Worm (Caenorhabditis elegans) whole organism, young adult: ENCODE measurements around the gene ZC487.2.

ENCODE experiments used
- F49E8.2 ChIP-seq: sonication (generic microtip); optimal IDR thresholded peaks from 3 replicates; lab custom pipeline; 2017; ENCODE audit warnings: missing genetic modification characterization, mild to moderate bottlenecking, missing compliant biosample characterization, antibody characterized with exemption, moderate library complexity; ENCODE audit not compliant: insufficient read depth
- F57A8.1 ChIP-seq: fragments of 200-800 bp; sonication (Bioruptor generic); optimal IDR thresholded peaks from 2 replicates; lab custom pipeline; 2018; ENCODE audit warnings: mild to moderate bottlenecking, missing genetic modification characterization, moderate library complexity, missing compliant biosample characterization
- F57C9.4 ChIP-seq: sonication (generic microtip); optimal IDR thresholded peaks from 2 replicates; lab custom pipeline; 2017; ENCODE audit warnings: mild to moderate bottlenecking, missing genetic modification characterization, missing compliant biosample characterization
- aptf-3 ChIP-seq: fragments of 200-800 bp; sonication (Bioruptor generic); IDR thresholded peaks from 2 replicates; pipeline ENCODE4 v1.3.6; 2022; ENCODE audit warnings: missing genetic modification characterization, missing compliant biosample characterization
- athp-1 ChIP-seq: sonication (generic microtip); optimal IDR thresholded peaks from 2 replicates; lab custom pipeline; 2017; ENCODE audit warnings: mild to moderate bottlenecking, missing genetic modification characterization, missing compliant biosample characterization
- bed-1 ChIP-seq: fragments of 200-800 bp; sonication (Bioruptor generic); IDR thresholded peaks from 2 replicates; pipeline ENCODE4 v1.3.6; 2022; ENCODE audit warnings: missing genetic modification reagents, missing genetic modification characterization, missing compliant biosample characterization
- cebp-2 ChIP-seq: fragments of 200-800 bp; sonication (Bioruptor generic); IDR thresholded peaks from 2 replicates; pipeline ENCODE4 v1.3.6; 2022; ENCODE audit warnings: missing genetic modification characterization, missing compliant biosample characterization
- dpl-1 ChIP-seq: fragments of 150-350 bp; optimal IDR thresholded peaks from 2 replicates; lab custom pipeline; 2014; ENCODE audit warnings: missing biosample characterization, missing genetic modification reagents, missing genetic modification characterization
- egl-18 ChIP-seq: fragments of 200-800 bp; sonication (Bioruptor generic); IDR thresholded peaks from 2 replicates; pipeline ENCODE4 v1.3.6; 2022; ENCODE audit warnings: missing genetic modification reagents, missing genetic modification characterization, missing compliant biosample characterization
- egl-44 ChIP-seq: fragments of 200-800 bp; sonication (Bioruptor generic); IDR thresholded peaks from 2 replicates; pipeline ENCODE4 v1.3.6; 2022; ENCODE audit warnings: missing genetic modification reagents, missing genetic modification characterization, missing compliant biosample characterization
- egrh-3 ChIP-seq: fragments of 200-800 bp; sonication (Bioruptor generic); IDR thresholded peaks from 2 replicates; pipeline ENCODE4 v1.3.6; 2022; ENCODE audit warnings: missing genetic modification reagents, missing genetic modification characterization, missing compliant biosample characterization
- gei-17 ChIP-seq: fragments of 200-800 bp; sonication (Bioruptor generic); optimal IDR thresholded peaks from 2 replicates; lab custom pipeline; 2018; ENCODE audit warnings: mild to moderate bottlenecking, missing genetic modification characterization, missing compliant biosample characterization
- let-526 ChIP-seq: fragments of 200-800 bp; sonication (Bioruptor generic); IDR thresholded peaks from 2 replicates; pipeline ENCODE4 v1.3.6; 2022; ENCODE audit warnings: missing genetic modification reagents, missing genetic modification characterization, missing compliant biosample characterization
- lin-26 ChIP-seq: fragments of 200-800 bp; sonication (Bioruptor generic); IDR thresholded peaks from 2 replicates; pipeline ENCODE4 v1.3.6; 2022; ENCODE audit warnings: missing genetic modification reagents, missing genetic modification characterization, missing compliant biosample characterization
- lin-54 ChIP-seq: fragments of 200-800 bp; sonication (Bioruptor generic); optimal IDR thresholded peaks from 2 replicates; lab custom pipeline; 2018; ENCODE audit warnings: mild to moderate bottlenecking, missing genetic modification characterization, missing compliant biosample characterization
- lsy-27 ChIP-seq: sonication (generic microtip); optimal IDR thresholded peaks from 2 replicates; lab custom pipeline; 2017; ENCODE audit warnings: missing genetic modification characterization, mild to moderate bottlenecking, missing compliant biosample characterization, antibody characterized with exemption, missing genotype, borderline replicate concordance; ENCODE audit not compliant: insufficient read depth
- madf-10 ChIP-seq: sonication (generic microtip); optimal IDR thresholded peaks from 2 replicates; lab custom pipeline; 2016; ENCODE audit warnings: mild to moderate bottlenecking, missing genetic modification characterization, missing compliant biosample characterization
- madf-8 ChIP-seq: fragments of 200-800 bp; sonication (Bioruptor generic); conservative IDR thresholded peaks from 2 replicates; pipeline ENCODE4 v1.3.6; 2022; ENCODE audit warnings: missing genetic modification reagents, missing genetic modification characterization, missing compliant biosample characterization
- mel-28 ChIP-seq: sonication (generic microtip); optimal IDR thresholded peaks from 2 replicates; lab custom pipeline; 2016; ENCODE audit warnings: borderline replicate concordance, mild to moderate bottlenecking, missing genetic modification characterization, missing compliant biosample characterization
- nhr-120 ChIP-seq: fragments of 200-800 bp; sonication (Bioruptor generic); IDR thresholded peaks from 2 replicates; pipeline ENCODE4 v1.3.6; 2022; ENCODE audit warnings: missing genetic modification characterization, missing compliant biosample characterization
- nhr-179 ChIP-seq: sonication (generic microtip); optimal IDR thresholded peaks from 2 replicates; lab custom pipeline; 2016; ENCODE audit warnings: mild to moderate bottlenecking, missing genetic modification characterization, missing compliant biosample characterization
- nhr-80 ChIP-seq: sonication (generic microtip); optimal IDR thresholded peaks from 2 replicates; lab custom pipeline; 2016; ENCODE audit warnings: missing genetic modification characterization, missing compliant biosample characterization
- rcor-1 ChIP-seq: fragments of 200-800 bp; sonication (Bioruptor generic); IDR thresholded peaks from 2 replicates; pipeline ENCODE4 v1.3.6; 2022; ENCODE audit warnings: missing genetic modification reagents, missing genetic modification characterization, missing compliant biosample characterization
- rpc-1 ChIP-seq, 2 experiments: fragments of 150-350 bp in 1 of 2; sonication (generic microtip) in 1 of 2; optimal IDR thresholded peaks; 2 replicates each; lab custom pipeline; 2014 to 2018; ENCODE audit warnings: missing biosample characterization in 1 of 2, missing genetic modification characterization in 1 of 2, missing genetic modification reagents in 1 of 2, missing genotype in 1 of 2
- sdz-38 ChIP-seq: sonication (generic microtip); optimal IDR thresholded peaks from 2 replicates; lab custom pipeline; 2016; ENCODE audit warnings: missing genotype, missing genetic modification characterization, missing compliant biosample characterization
- snpc-1.1 ChIP-seq: sonication (generic microtip); optimal IDR thresholded peaks from 2 replicates; lab custom pipeline; 2017; ENCODE audit warnings: missing genetic modification characterization, mild to moderate bottlenecking, missing compliant biosample characterization, antibody characterized with exemption, moderate library complexity, missing genotype, missing genetic modification reagents; ENCODE audit not compliant: insufficient read depth
- snpc-4 ChIP-seq, 5 experiments: fragments of 150-350 bp in 1 of 5; sonication (generic microtip) in 4 of 5; optimal IDR thresholded peaks; 2 replicates each; lab custom pipeline; 2014 to 2018; ENCODE audit warnings: missing genetic modification characterization in 5 of 5, missing biosample characterization in 3 of 5, antibody characterized with exemption in 2 of 5, mild to moderate bottlenecking in 2 of 5, missing compliant biosample characterization in 2 of 5, missing genotype in 2 of 5, moderate library complexity in 2 of 5, missing genetic modification reagents in 1 of 5
- tlf-1 ChIP-seq: fragments of 200-800 bp; sonication (Bioruptor generic); optimal IDR thresholded peaks from 2 replicates; lab custom pipeline; 2018; ENCODE audit warnings: mild to moderate bottlenecking, missing genetic modification characterization, missing compliant biosample characterization
- ztf-18 ChIP-seq: sonication (generic microtip); optimal IDR thresholded peaks from 2 replicates; lab custom pipeline; 2016; ENCODE audit warnings: missing genotype, mild to moderate bottlenecking, missing genetic modification characterization, missing compliant biosample characterization
- ztf-22 ChIP-seq: fragments of 200-800 bp; sonication (Bioruptor generic); optimal IDR thresholded peaks from 2 replicates; lab custom pipeline; 2018; ENCODE audit warnings: mild to moderate bottlenecking, missing genetic modification characterization, moderate library complexity, missing compliant biosample characterization
- ztf-25 ChIP-seq: fragments of 200-800 bp; sonication (Bioruptor generic); IDR thresholded peaks from 2 replicates; pipeline ENCODE4 v1.3.6; 2022; ENCODE audit warnings: missing genetic modification reagents, missing genetic modification characterization, missing compliant biosample characterization

Gene ZC487.2

ce11 chrV:6691813-6692351 is 30.4 kb downstream of the ZC487.2 start, which contains the start of gene mtl-1:
Gene mtl-1 (minus strand): TSS chrV:6691863.
- TF ChIP-seq nhr-80: peak; percentile 24
- no peak for TF ChIP-seq lsy-27 (tag; lab: Kevin White, UChicago)

- TF ChIP-seq nhr-179 (no peak), lin-26 (GFP tag; lab: Robert Waterston, UW) (no peak)
These were observed 32.2 kb downstream of the ZC487.2 start for ce11 chrV:6690075-6690474.

- TF ChIP-seq rcor-1 (GFP tag; lab: Robert Waterston, UW) (no peak), sdz-38 (tag; lab: Kevin White, UChicago) (no peak)
- TF ChIP-seq, all 124 proteins: peak for 0
These were observed 33.9 kb downstream of the ZC487.2 start, which contains the start of gene K11G9.5 for ce11 chrV:6688392-6688791. Gene K11G9.5 (minus strand): TSS chrV:6688492.

ce11 chrV:6685963-6686362 is 36.3 kb downstream of the ZC487.2 start:
- TF ChIP-seq dpl-1: no peak
- TF ChIP-seq madf-8 (GFP tag; lab: Robert Waterston, UW): no peak
- TF ChIP-seq rpc-1 (optimal IDR thresholded peaks at IDR 0.05; lab: Kevin White, UChicago): no peak
- no peak for TF ChIP-seq rpc-1 (tag; optimal IDR thresholded peaks at IDR 0.05; lab: Kevin White, UChicago)

ce11 chrV:6685499-6685898 is 36.8 kb downstream of the ZC487.2 start:
- TF ChIP-seq athp-1 (tag; lab: Kevin White, UChicago): no peak
- no peak for TF ChIP-seq cebp-2 (GFP tag; lab: Robert Waterston, UW)
- no peak for TF ChIP-seq snpc-1.1 (tag; lab: Kevin White, UChicago)
- TF ChIP-seq let-526 (GFP tag; lab: Robert Waterston, UW): 0 out of 2 replicates have a peak, but pooled peaks have one; percentile 37

- TF ChIP-seq snpc-4 (GFP tag; optimal IDR thresholded peaks at IDR 0.05; lab: Kevin White, UChicago) (no peak), snpc-4 (tag; optimal IDR thresholded peaks at IDR 0.05; lab: Kevin White, UChicago) (no peak), tlf-1 (GFP tag; lab: Kevin White, UChicago) (no peak), F49E8.2 (tag; lab: Kevin White, UChicago) (no peak), nhr-120 (GFP tag; lab: Robert Waterston, UW) (no peak), mel-28 (tag; lab: Kevin White, UChicago) (no peak), bed-1 (GFP tag; lab: Robert Waterston, UW) (no peak), ztf-22 (GFP tag; lab: Kevin White, UChicago) (no peak), F57C9.4 (tag; lab: Kevin White, UChicago) (no peak), egl-44 (GFP tag; lab: Robert Waterston, UW) (no peak), ztf-18 (tag; lab: Kevin White, UChicago) (no peak), F57A8.1 (GFP tag; lab: Kevin White, UChicago) (no peak), ztf-25 (GFP tag; lab: Robert Waterston, UW) (no peak), lsy-27 (tag; lab: Kevin White, UChicago) (no peak), egl-18 (GFP tag; lab: Robert Waterston, UW) (no peak), aptf-3 (GFP tag; lab: Robert Waterston, UW) (no peak), egrh-3 (GFP tag; lab: Robert Waterston, UW) (no peak), lin-54 (no peak), madf-10 (tag; lab: Kevin White, UChicago) (no peak), gei-17 (GFP tag; lab: Kevin White, UChicago) (no peak)
These were observed 37.7 kb downstream of the ZC487.2 start for ce11 chrV:6684541-6684940.
